Worm (Caenorhabditis elegans): ENCODE results near the gene C02G6.3.
A peak's percentile ranks its signal among the peaks of the same experiment; 100 is the strongest.

The C02G6.3 gene

DNA sequence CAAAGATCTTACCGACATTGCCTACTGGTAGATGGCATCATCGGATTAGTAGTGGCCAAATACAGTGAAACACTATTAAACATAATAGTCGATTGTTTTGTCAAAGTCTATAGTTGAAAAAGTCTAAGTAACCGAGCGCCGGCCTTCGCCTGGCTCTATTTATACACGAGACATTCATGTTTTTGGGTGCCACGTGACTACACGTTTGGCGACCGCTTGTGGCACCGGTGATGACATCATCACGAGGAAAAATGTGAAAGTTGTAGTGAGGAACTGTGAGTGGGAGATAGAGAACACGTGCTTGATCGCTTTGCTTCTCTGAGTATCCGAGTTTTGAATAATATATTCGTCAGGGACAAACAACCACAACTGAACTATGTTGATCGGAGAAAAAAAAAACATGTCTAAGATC, 35.8 kb upstream of the C02G6.3 start (continued):
- TF ChIP-seq die-1 (tag; optimal IDR thresholded peaks at IDR 0.05) (peak; percentile 25), sptf-2 (GFP tag; optimal IDR thresholded peaks at IDR 0.05) (no peak), tlf-1 (GFP tag; optimal IDR thresholded peaks at IDR 0.05) (peak; percentile 25), hsf-1 (GFP tag; IDR thresholded peaks at IDR 0.05) (no peak), F52B5.7 (tag; optimal IDR thresholded peaks at IDR 0.05) (no peak), F57C9.4 (tag; optimal IDR thresholded peaks at IDR 0.05) (no peak), sea-2 (GFP tag; IDR thresholded peaks at IDR 0.05) (0 out of 2 replicates have a peak, but pooled peaks have one; percentile 38), bed-1 (GFP tag; IDR thresholded peaks at IDR 0.05) (no peak), tbp1 (GFP tag; optimal IDR thresholded peaks at IDR 0.05) (peak; percentile 56), tbx-9 (tag; optimal IDR thresholded peaks at IDR 0.05; ENCODE audit: borderline replicate concordance) (no peak), K12H6.12 (tag; optimal IDR thresholded peaks at IDR 0.05) (peak; percentile 17), F57A8.1 (GFP tag; optimal IDR thresholded peaks at IDR 0.05) (no peak), mes-4 (tag; optimal IDR thresholded peaks at IDR 0.05) (no peak), chd-7 (tag; optimal IDR thresholded peaks at IDR 0.05) (peak; percentile 51), ceh-58 (GFP tag; IDR thresholded peaks at IDR 0.05) (no peak), ztf-22 (GFP tag; optimal IDR thresholded peaks at IDR 0.05) (no peak), Y95B8A.8 (GFP tag; IDR thresholded peaks at IDR 0.05) (peak; percentile 60; the same call in 1 of the 2 replicates), lin-26 (GFP tag; IDR thresholded peaks at IDR 0.05) (peak; percentile 52; the same call in 1 of the 2 replicates), ama-1 (optimal IDR thresholded peaks at IDR 0.05) (peak; percentile 69), ama-1 (GFP tag; optimal IDR thresholded peaks at IDR 0.05) (no peak), ccch-3 (GFP tag; optimal IDR thresholded peaks at IDR 0.05) (no peak), snpc-3.4 (tag; optimal IDR thresholded peaks at IDR 0.05) (no peak), F39B2.1 (GFP tag; IDR thresholded peaks at IDR 0.05) (no peak), mel-28 (tag; optimal IDR thresholded peaks at IDR 0.05; ENCODE audit: borderline replicate concordance) (no peak), F23B12.7 (tag; optimal IDR thresholded peaks at IDR 0.05; ENCODE audit: insufficient read depth) (no peak), ceh-100 (GFP tag; IDR thresholded peaks at IDR 0.05) (no peak), egl-18 (GFP tag; IDR thresholded peaks at IDR 0.05) (no peak), rpc-1 (optimal IDR thresholded peaks at IDR 0.05) (no peak), rpc-1 (tag; optimal IDR thresholded peaks at IDR 0.05) (no peak), T07F8.4 (tag; optimal IDR thresholded peaks at IDR 0.05) (no peak), bed-2 (GFP tag; IDR thresholded peaks at IDR 0.05) (no peak), B0019.2 (GFP tag; conservative IDR thresholded peaks at IDR 0.05) (no peak), athp-1 (tag; optimal IDR thresholded peaks at IDR 0.05) (no peak), madf-10 (tag; optimal IDR thresholded peaks at IDR 0.05) (no peak), F37B4.10 (GFP tag; IDR thresholded peaks at IDR 0.05) (no peak), nfya-1 (tag; optimal IDR thresholded peaks at IDR 0.05; ENCODE audit: borderline replicate concordance, insufficient read depth) (no peak), F55B11.4 (tag; optimal IDR thresholded peaks at IDR 0.05; ENCODE audit: borderline replicate concordance, insufficient read depth) (no peak), hlh-12 (tag; optimal IDR thresholded peaks at IDR 0.05) (no peak), fkh-3 (tag; optimal IDR thresholded peaks at IDR 0.05) (no peak), ceh-40 (GFP tag; IDR thresholded peaks at IDR 0.05) (no peak), egrh-3 (GFP tag; IDR thresholded peaks at IDR 0.05) (no peak), nfya-2 (GFP tag; IDR thresholded peaks at IDR 0.05) (no peak), B0336.3 (GFP tag; IDR thresholded peaks at IDR 0.05) (no peak), pha-4 (tag; optimal IDR thresholded peaks at IDR 0.05) (no peak), madf-8 (GFP tag; conservative IDR thresholded peaks at IDR 0.05) (no peak), mxl-1 (tag; optimal IDR thresholded peaks at IDR 0.05) (no peak), ZK185.1 (tag; optimal IDR thresholded peaks at IDR 0.05; ENCODE audit: poor library complexity, severe bottlenecking) (no peak), Y53G8AR.9 (GFP tag; conservative IDR thresholded peaks at IDR 0.05) (no peak), xnd-1 (tag; optimal IDR thresholded peaks at IDR 0.05) (no peak), nfyb-1 (GFP tag; IDR thresholded peaks at IDR 0.05) (peak; percentile 70), ztf-26 (tag; optimal IDR thresholded peaks at IDR 0.05) (peak; percentile 42)

All from whole organism, young adult.